Fruit fly (Drosophila melanogaster) whole organism: ENCODE results near the gene CG46059.

Experiments used
- CG8478 ChIP-seq: fragments of >200 bp; optimal IDR thresholded peaks from 2 replicates; lab custom pipeline; 2018; ENCODE audit warnings: inconsistent platforms
- Dll ChIP-seq: fragments of >200 bp; optimal IDR thresholded peaks from 2 replicates; lab custom pipeline; 2017
- EcR ChIP-seq, 2 experiments: fragments of >200 bp; optimal IDR thresholded peaks; 2 replicates each; lab custom pipeline; 2017; ENCODE audit warnings: missing biosample characterization in 2 of 2, missing genetic modification characterization in 2 of 2, missing genetic modification reagents in 2 of 2
- pan ChIP-seq: fragments of >200 bp; optimal IDR thresholded peaks from 2 replicates; lab custom pipeline; 2017
- psq ChIP-seq: fragments of >200 bp; optimal IDR thresholded peaks from 2 replicates; lab custom pipeline; 2017
- usp ChIP-seq: fragments of >200 bp; optimal IDR thresholded peaks from 2 replicates; lab custom pipeline; 2017; ENCODE audit warnings: missing biosample characterization, missing genetic modification characterization, mixed read lengths

Gene CG46059

DNA sequence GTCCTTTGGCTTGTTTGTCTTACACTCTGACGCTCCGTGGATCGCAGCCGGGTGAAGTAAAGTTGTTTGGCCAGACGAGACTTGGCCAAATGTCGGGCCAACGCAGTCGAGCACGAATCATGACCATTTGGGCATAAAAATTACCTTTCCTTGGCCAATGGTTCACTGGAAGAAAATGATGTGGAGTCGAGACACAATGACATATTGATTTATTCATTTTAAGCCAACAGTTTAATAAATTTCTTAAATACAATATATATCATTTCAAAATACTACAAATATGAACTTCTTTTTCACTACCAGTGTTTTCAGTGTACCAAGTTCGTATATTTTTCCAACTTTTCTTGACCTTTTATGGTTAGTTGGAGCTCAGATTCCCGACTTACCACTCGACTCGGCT lies 18.3 kb upstream of the CG46059 start:
- TF ChIP-seq pan (lab: Kevin White, UChicago) (no peak), CG8478 (lab: Kevin White, UChicago) (no peak), Dll (lab: Kevin White, UChicago) (no peak), EcR (GFP tag; optimal IDR thresholded peaks at IDR 0.05; lab: Kevin White, UChicago) (no peak), usp (GFP tag; lab: Kevin White, UChicago) (no peak), psq (lab: Kevin White, UChicago) (no peak)

DNA sequence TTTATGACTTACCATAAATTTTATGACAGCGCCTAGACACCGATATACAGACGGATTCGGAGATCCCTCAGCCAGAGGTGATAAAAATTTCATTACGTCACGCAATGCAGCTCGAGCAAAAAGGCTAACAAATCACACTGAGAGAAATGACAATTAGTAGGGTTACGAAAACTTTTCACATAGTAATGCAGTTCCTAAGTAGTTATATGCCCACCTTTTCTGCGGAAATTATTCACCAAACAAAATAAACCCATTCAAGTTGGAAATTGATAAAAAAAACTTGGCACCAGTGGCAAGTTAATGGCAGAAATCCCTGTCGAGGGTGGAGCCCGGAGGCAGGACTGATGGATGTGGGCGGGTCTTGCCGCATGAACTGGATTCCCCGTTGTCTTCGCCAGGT lies 16.6 kb upstream of the CG46059 start:
- TF ChIP-seq Dll (lab: Kevin White, UChicago), result no peak
- TF ChIP-seq CG8478 (lab: Kevin White, UChicago), result no peak

DNA sequence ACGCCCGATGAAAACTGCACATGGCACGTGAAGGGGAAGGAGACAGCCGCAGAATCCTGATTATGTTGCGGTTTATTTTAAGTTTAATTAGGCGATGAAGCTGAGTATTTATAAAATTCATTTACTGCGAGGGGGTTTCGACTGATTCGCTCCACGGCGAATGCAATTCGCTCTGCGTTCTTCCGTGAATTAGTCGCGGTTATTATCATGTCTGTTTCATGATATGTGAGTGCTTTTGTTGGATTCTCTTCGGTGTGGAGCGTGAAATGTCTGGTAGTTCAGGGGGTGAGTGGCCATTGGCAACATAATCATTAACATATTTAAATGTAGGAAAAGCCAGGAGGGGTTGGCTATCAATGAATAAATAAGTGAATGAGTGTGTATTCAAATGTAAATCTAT lies 14.8 kb upstream of the CG46059 start:
- TF ChIP-seq Dll (lab: Kevin White, UChicago), result no peak
- no peak for TF ChIP-seq usp (GFP tag; lab: Kevin White, UChicago)
- TF ChIP-seq CG8478 (lab: Kevin White, UChicago), result no peak

DNA sequence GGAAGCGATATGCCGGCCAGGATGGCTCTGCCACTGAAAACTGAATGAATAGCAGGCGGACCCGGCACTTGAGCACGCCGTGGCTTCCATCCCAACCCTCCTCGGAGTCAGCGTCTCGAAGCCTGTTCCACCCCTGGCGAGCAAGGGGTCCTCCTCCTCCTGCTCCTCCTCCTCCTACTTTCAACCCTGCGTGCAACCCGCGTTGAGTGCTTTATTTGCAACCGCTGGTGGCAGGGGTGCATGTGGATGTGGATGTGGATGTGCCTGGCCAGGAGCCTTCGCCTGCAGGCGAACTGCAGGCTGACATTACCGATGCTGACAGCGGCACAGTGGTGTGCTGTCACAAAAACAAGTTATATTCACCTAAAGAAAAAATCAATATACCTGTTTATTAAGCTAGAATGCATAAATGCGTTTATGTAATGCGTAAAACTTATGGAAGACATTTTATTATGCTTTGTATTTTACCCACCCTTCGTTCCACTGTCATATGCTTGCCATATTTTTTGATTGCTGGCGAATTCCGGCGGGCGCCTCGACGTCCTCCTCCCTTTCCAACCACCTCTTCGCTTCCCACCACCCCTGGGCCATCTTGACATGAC lies 13.0 kb upstream of the CG46059 start:
- TF ChIP-seq EcR (GFP tag; optimal IDR thresholded peaks at IDR 0.05; lab: Kevin White, UChicago) (no peak), pan (lab: Kevin White, UChicago) (no peak), Dll (lab: Kevin White, UChicago) (no peak), CG8478 (lab: Kevin White, UChicago) (no peak), usp (GFP tag; lab: Kevin White, UChicago) (no peak), psq (lab: Kevin White, UChicago) (no peak)

DNA sequence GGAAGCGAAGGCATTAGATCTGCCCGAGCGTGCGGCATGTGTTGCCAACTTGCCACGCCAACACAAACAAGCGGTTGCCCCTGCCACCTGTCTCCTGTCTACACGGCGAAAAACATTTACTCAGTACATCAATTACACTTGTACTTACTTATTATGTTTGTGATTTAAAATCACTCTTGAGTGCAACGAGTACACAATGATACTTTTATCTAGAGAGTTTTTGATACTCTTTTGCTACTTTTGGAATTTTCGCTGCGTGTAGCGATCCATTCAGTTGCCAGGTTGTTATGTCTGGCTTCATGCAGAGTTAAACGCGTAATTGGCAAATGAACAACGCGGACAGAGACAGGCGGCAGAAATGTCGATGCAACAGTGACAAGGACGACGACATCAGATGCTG lies 10.1 kb upstream of the CG46059 start:
- TF ChIP-seq pan (lab: Kevin White, UChicago), result no peak
- TF ChIP-seq EcR (GFP tag; optimal IDR thresholded peaks at IDR 0.05; lab: Kevin White, UChicago), result no peak
- TF ChIP-seq Dll (lab: Kevin White, UChicago), result no peak
- no peak for TF ChIP-seq usp (GFP tag; lab: Kevin White, UChicago)
- TF ChIP-seq CG8478 (lab: Kevin White, UChicago), result no peak
- no peak for TF ChIP-seq psq (lab: Kevin White, UChicago)

DNA sequence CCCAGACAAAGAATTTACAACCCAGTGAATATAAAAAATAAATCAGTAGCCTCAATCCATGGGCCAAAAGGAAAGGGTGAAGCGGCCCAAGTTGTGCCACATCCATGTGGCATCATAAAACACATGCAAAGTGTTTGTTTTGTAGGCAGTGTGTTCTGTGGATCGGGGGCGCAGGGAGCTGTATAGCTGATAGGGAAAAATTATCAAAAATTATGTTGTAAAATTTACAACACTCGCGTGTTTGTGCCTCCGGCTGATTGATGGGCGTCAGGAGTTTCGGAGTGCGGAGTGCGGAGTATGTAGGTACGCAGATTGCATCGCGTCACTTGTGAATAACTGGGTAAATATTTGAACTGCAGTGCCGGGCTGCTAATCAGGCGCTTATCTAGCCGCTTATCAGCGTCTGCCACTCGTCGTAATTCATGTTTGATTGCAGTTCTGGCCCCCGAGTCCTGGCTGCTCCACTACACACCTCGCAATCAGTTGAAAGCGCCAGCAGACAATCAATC lies 8.3 kb upstream of the CG46059 start:
- TF ChIP-seq usp (GFP tag; lab: Kevin White, UChicago) (no peak), Dll (lab: Kevin White, UChicago) (no peak), psq (lab: Kevin White, UChicago) (no peak), CG8478 (lab: Kevin White, UChicago) (no peak), pan (lab: Kevin White, UChicago) (no peak), EcR (GFP tag; optimal IDR thresholded peaks at IDR 0.05; lab: Kevin White, UChicago) (no peak)

DNA sequence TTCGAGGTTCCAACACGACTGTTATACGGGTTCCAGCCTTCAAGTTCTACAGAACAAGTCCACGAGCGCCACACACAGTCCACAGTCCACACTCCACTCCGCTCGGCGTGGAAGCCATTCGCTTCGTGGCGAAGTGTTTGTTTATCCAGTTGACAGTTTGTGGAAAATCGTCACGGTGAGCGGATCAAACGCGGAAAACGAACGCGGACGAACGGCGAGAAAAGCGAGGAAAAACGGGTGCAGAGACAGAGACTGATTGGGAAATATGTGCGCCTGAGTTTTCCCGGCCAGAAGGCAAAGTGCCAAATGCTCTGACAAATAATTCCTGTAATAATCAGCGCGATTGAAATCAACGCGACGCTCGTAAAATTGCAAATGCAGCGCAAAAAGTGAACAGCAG lies 6.6 kb upstream of the CG46059 start, which contains the start of gene drl:
Gene drl (plus strand): TSS at position 148 of the 400 bp plus-strand sequence.
- no peak for TF ChIP-seq pan (lab: Kevin White, UChicago)
- no peak for TF ChIP-seq psq (lab: Kevin White, UChicago)
- TF ChIP-seq usp (GFP tag; lab: Kevin White, UChicago), result no peak
- TF ChIP-seq Dll (lab: Kevin White, UChicago), result no peak
- TF ChIP-seq CG8478 (lab: Kevin White, UChicago), result no peak
- TF ChIP-seq EcR (GFP tag; optimal IDR thresholded peaks at IDR 0.05; lab: Kevin White, UChicago), result no peak

DNA sequence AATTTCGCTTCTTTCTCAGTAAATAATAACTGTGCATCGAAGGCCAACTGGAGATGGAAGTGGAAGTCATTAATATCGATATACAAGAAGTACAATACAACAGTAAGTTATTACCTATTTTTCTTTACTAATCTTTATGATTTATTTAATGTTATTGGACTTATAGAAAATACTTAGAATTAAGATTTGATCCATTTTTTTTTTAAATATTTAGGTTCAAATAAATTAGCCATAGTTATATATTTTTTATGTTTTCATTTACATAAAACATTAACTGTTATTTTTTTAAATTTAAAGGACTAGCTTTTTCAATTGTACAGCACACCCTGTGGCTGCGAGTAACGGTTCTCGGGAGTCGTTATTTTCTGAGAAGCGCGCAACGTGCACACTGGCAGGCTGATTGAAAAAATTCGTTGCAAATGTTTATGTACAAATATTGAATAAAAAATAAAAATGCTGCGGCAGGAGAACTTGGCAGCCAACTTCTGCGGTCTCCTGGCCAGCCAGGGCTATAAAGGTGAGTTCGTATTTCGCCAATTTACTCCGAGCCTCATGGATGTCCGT lies 2.2 kb upstream of the CG46059 start, which contains the start of the genes gammaTub37C and pigeon:
Gene gammaTub37C (minus strand): TSS at position 51 of the 564 bp plus-strand sequence.
Gene pigeon (plus strand): TSS at position 368 of the 564 bp plus-strand sequence.
- TF ChIP-seq usp (GFP tag; lab: Kevin White, UChicago) (no peak), EcR (GFP tag; optimal IDR thresholded peaks at IDR 0.05; lab: Kevin White, UChicago) (no peak), CG8478 (lab: Kevin White, UChicago) (no peak), pan (lab: Kevin White, UChicago) (no peak), psq (lab: Kevin White, UChicago) (no peak), Dll (lab: Kevin White, UChicago) (no peak)

DNA sequence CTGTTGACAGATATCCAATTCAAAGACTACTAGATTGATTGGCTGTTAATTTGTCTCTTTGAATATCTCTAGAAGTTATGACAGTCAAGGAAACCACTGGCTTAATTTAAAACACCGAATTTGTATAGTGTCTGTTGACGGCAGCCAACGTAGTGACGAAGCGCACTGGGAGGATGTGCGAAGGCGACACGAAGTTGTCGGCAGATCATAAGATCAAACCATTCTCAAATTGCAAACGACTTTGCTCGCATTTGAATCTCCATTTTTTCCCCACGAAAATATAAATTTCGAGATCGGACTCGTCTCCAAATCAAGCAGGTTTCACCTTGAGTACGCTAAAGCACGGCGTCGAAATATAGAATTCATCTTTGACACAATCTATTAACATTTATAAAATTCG lies 877 bp downstream of the CG46059 start, which contains the start of gene CG42688:
Gene CG42688 (minus strand): TSS at position 101 of the 400 bp plus-strand sequence.
- no peak for TF ChIP-seq pan (lab: Kevin White, UChicago)
- TF ChIP-seq usp (GFP tag; lab: Kevin White, UChicago), result no peak
- TF ChIP-seq psq (lab: Kevin White, UChicago), result no peak
- TF ChIP-seq EcR (GFP tag; optimal IDR thresholded peaks at IDR 0.05; lab: Kevin White, UChicago), result no peak
- no peak for TF ChIP-seq Dll (lab: Kevin White, UChicago)
- TF ChIP-seq CG8478 (lab: Kevin White, UChicago), result no peak

DNA sequence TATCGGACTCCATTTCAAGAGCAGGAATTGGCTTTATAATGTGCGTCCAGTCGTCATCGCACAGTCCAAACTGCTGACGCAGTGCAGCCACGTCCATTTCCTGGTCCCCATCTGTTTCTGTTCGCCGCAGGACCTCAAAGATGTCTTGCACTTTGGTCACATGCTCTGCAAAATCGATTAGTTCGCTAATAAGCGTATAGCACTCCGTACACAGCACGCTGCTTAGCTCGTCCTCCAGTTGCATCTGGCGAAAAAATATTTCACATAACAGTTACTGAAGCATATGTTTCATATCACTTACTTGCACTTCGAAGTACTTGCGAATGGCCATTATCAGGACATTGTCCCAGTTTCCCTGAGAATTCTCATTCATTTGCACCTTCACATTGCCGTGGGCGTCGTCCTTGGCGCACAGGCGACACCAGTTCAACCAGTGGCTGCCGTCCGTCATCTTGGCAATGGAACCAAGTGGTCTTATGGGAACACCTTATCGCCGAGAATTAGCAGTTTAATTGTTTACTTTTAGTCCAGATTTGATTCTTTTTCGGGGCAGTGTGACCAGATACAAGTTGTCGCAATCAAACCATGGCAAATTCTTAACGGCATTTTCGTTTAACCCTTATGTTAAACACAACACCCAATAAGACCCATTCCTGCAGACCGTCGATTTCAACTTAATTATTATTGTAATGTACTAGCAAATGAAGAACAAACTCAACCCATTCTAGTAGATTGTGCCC lies 2.3 kb downstream of the CG46059 start, which contains the start of gene CG17568:
Gene CG17568 (minus strand): TSS at position 550 of the 740 bp plus-strand sequence.
- TF ChIP-seq usp (GFP tag; lab: Kevin White, UChicago) (no peak), CG8478 (lab: Kevin White, UChicago) (no peak), EcR (GFP tag; optimal IDR thresholded peaks at IDR 0.05; lab: Kevin White, UChicago) (no peak), pan (lab: Kevin White, UChicago) (no peak), Dll (lab: Kevin White, UChicago) (no peak), psq (lab: Kevin White, UChicago) (no peak)
